Fruit fly (Drosophila melanogaster): ENCODE results near the gene Ssb-c31a.

The Ssb-c31a gene

dm6 chr2L:8162307-8163024, 48.7 kb upstream of the Ssb-c31a start, which contains the start of gene Acbp1 (continued):
- TF ChIP-seq CG31441 (GFP tag; IDR thresholded peaks at IDR 0.05) (peak; percentile 97), CG8765 (GFP tag; IDR thresholded peaks at IDR 0.05) (no peak; the same call in 1 of the 2 replicates), seq (GFP tag; IDR thresholded peaks at IDR 0.05) (peak; percentile 93), CG9876 (GFP tag; optimal IDR thresholded peaks at IDR 0.05) (peak; percentile 96), zen2 (GFP tag; IDR thresholded peaks at IDR 0.05; ENCODE audit: partially characterized antibody) (peak; percentile 74; the same call in 2 of the 3 replicates), HLHmδ (GFP tag; optimal IDR thresholded peaks at IDR 0.05) (no peak), CG9437 (GFP tag; optimal IDR thresholded peaks at IDR 0.05) (peak; percentile 93), CG12391 (tag; optimal IDR thresholded peaks at IDR 0.05) (peak; percentile 99), Usf (GFP tag; optimal IDR thresholded peaks at IDR 0.05) (peak; percentile 86), al (GFP tag; IDR thresholded peaks at IDR 0.05) (peak; percentile 87), dmrt11E (tag; optimal IDR thresholded peaks at IDR 0.05) (peak; percentile 98), CG14965 (GFP tag; optimal IDR thresholded peaks at IDR 0.05; ENCODE audit: borderline replicate concordance) (peak; percentile 75), Xbp1 (GFP tag; optimal IDR thresholded peaks at IDR 0.05) (peak; percentile 95), CG4707 (GFP tag; optimal IDR thresholded peaks at IDR 0.05) (peak; percentile 94), CG8281 (tag; optimal IDR thresholded peaks at IDR 0.05) (peak; percentile 88), CG30020 (tag; optimal IDR thresholded peaks at IDR 0.05) (peak; percentile 90), crol (GFP tag; IDR thresholded peaks at IDR 0.05) (no peak), Six4 (GFP tag; optimal IDR thresholded peaks at IDR 0.05) (peak; percentile 93), CG42726 (GFP tag; IDR thresholded peaks at IDR 0.05; ENCODE audit: partially characterized antibody) (peak; percentile 74), unc-4 (GFP tag; IDR thresholded peaks at IDR 0.05; ENCODE audit: partially characterized antibody) (peak; percentile 89), gem (tag; optimal IDR thresholded peaks at IDR 0.05) (peak; percentile 98), CG15696 (tag; optimal IDR thresholded peaks at IDR 0.05) (peak; percentile 96), fd3F (GFP tag; optimal IDR thresholded peaks at IDR 0.05) (peak; percentile 92), ash1 (GFP tag; optimal IDR thresholded peaks at IDR 0.05) (peak; percentile 40), dati (GFP tag; IDR thresholded peaks at IDR 0.05) (peak; percentile 60), btn (GFP tag; optimal IDR thresholded peaks at IDR 0.05) (peak; percentile 86), Awh (GFP tag; IDR thresholded peaks at IDR 0.05) (peak; percentile 86), fu2 (GFP tag; optimal IDR thresholded peaks at IDR 0.05) (peak; percentile 96), CG3407 (GFP tag; optimal IDR thresholded peaks at IDR 0.05) (peak; percentile 91), ems (GFP tag; optimal IDR thresholded peaks at IDR 0.05) (peak; percentile 90), aop (GFP tag; IDR thresholded peaks at IDR 0.05) (peak; percentile 75), CG4820 (GFP tag; optimal IDR thresholded peaks at IDR 0.05) (peak; percentile 100), CG11695 (GFP tag; IDR thresholded peaks at IDR 0.05) (peak; percentile 94), Med (GFP tag) (peak; percentile 99), Taf1 (GFP tag; IDR thresholded peaks at IDR 0.05) (peak; percentile 75), CG10147 (GFP tag; optimal IDR thresholded peaks at IDR 0.05) (peak; percentile 98), Side (GFP tag; optimal IDR thresholded peaks at IDR 0.05) (peak; percentile 97), Poxn (GFP tag; IDR thresholded peaks at IDR 0.05) (peak; percentile 81), CG4424 (GFP tag; optimal IDR thresholded peaks at IDR 0.05) (peak; percentile 95), CG1603 (tag; optimal IDR thresholded peaks at IDR 0.05) (peak; percentile 95), NfI (GFP tag; optimal IDR thresholded peaks at IDR 0.05) (peak; percentile 95), CG34224 (GFP tag; IDR thresholded peaks at IDR 0.05; ENCODE audit: partially characterized antibody) (peak; percentile 83; the same call in 2 of the 3 replicates), ci (GFP tag; IDR thresholded peaks at IDR 0.05) (peak; percentile 95), ERR (GFP tag; optimal IDR thresholded peaks at IDR 0.05) (peak; percentile 95), mam (GFP tag; optimal IDR thresholded peaks at IDR 0.05) (peak; percentile 98), CG11504 (tag; optimal IDR thresholded peaks at IDR 0.05) (peak; percentile 96), Elba2 (GFP tag; optimal IDR thresholded peaks at IDR 0.05) (peak; percentile 60), bigmax (GFP tag; optimal IDR thresholded peaks at IDR 0.05) (peak; percentile 74), Ets97D (GFP tag; optimal IDR thresholded peaks at IDR 0.05) (peak; percentile 91)

All from whole organism, embryonic.